Fruit fly (Drosophila melanogaster): ENCODE measurements around the gene pigeon.

The pigeon gene

dm6 chr2L:19156737-19157287 lies 29.0 kb upstream of the pigeon start:
- TF ChIP-seq CG13287 (GFP tag; IDR thresholded peaks at IDR 0.05; ENCODE audit: partially characterized antibody): no peak
- TF ChIP-seq dan (GFP tag; IDR thresholded peaks at IDR 0.05): no peak
- TF ChIP-seq CG8281 (tag; optimal IDR thresholded peaks at IDR 0.05): peak; percentile 4
- no peak for TF ChIP-seq ems (GFP tag; optimal IDR thresholded peaks at IDR 0.05)
- TF ChIP-seq pnt (GFP tag; optimal IDR thresholded peaks at IDR 0.05): no peak
- TF ChIP-seq CG9727 (GFP tag; optimal IDR thresholded peaks at IDR 0.05): no peak
- TF ChIP-seq grau (tag; optimal IDR thresholded peaks at IDR 0.05): no peak
- TF ChIP-seq Eip74EF (GFP tag; optimal IDR thresholded peaks at IDR 0.05): no peak
- peak; percentile 46 for TF ChIP-seq CG12769 (tag; optimal IDR thresholded peaks at IDR 0.05)
- no peak for TF ChIP-seq CG1024 (GFP tag; IDR thresholded peaks at IDR 0.05)
- TF ChIP-seq onecut (GFP tag; IDR thresholded peaks at IDR 0.05): no peak
- TF ChIP-seq Hmx (GFP tag; optimal IDR thresholded peaks at IDR 0.05): no peak
- TF ChIP-seq grn (GFP tag; optimal IDR thresholded peaks at IDR 0.05): peak; percentile 13
- TF ChIP-seq CG6689 (GFP tag; IDR thresholded peaks at IDR 0.05): no peak
- TF ChIP-seq CG7372 (GFP tag; IDR thresholded peaks at IDR 0.05): no peak
- peak; percentile 52 for TF ChIP-seq sd (tag; optimal IDR thresholded peaks at IDR 0.05)
- no peak for TF ChIP-seq CG4424 (GFP tag; optimal IDR thresholded peaks at IDR 0.05)
- no peak for TF ChIP-seq zen (tag; optimal IDR thresholded peaks at IDR 0.05)
- no peak for TF ChIP-seq CG3726 (GFP tag; IDR thresholded peaks at IDR 0.05)
- no peak for TF ChIP-seq unc-4 (GFP tag; IDR thresholded peaks at IDR 0.05; ENCODE audit: partially characterized antibody)
- no peak for TF ChIP-seq tx (GFP tag; optimal IDR thresholded peaks at IDR 0.05)
- no peak for TF ChIP-seq ap (GFP tag; IDR thresholded peaks at IDR 0.05)
- no peak for TF ChIP-seq CkIIα-i1 (GFP tag; IDR thresholded peaks at IDR 0.05)
- TF ChIP-seq rib (GFP tag; IDR thresholded peaks at IDR 0.05): peak; percentile 28; the same call in 1 of the 2 replicates
- TF ChIP-seq CG10462 (GFP tag; optimal IDR thresholded peaks at IDR 0.05): no peak
- TF ChIP-seq Adf1 (GFP tag; IDR thresholded peaks at IDR 0.05): peak; percentile 78
- no peak for TF ChIP-seq CG10959 (GFP tag; IDR thresholded peaks at IDR 0.05)
- TF ChIP-seq Side (GFP tag; optimal IDR thresholded peaks at IDR 0.05): no peak
- no peak for TF ChIP-seq CG11085 (GFP tag; IDR thresholded peaks at IDR 0.05)
- TF ChIP-seq shn (GFP tag; optimal IDR thresholded peaks at IDR 0.05): no peak
- TF ChIP-seq ci (GFP tag; IDR thresholded peaks at IDR 0.05): 0 out of 3 replicates have a peak, but pooled peaks have one; percentile 9
- no peak for TF ChIP-seq repo (GFP tag; optimal IDR thresholded peaks at IDR 0.05)
- no peak for TF ChIP-seq CG11723 (GFP tag; optimal IDR thresholded peaks at IDR 0.05)
- no peak for TF ChIP-seq twi (tag; optimal IDR thresholded peaks at IDR 0.05)
- no peak for TF ChIP-seq HLH4C (GFP tag; IDR thresholded peaks at IDR 0.05; ENCODE audit: partially characterized antibody)
- no peak for TF ChIP-seq NC2α (GFP tag; optimal IDR thresholded peaks at IDR 0.05)
- no peak for TF ChIP-seq Drgx (GFP tag; IDR thresholded peaks at IDR 0.05)
- TF ChIP-seq Ets65A (GFP tag): no peak
- no peak for TF ChIP-seq CG11247 (GFP tag; IDR thresholded peaks at IDR 0.05)
- TF ChIP-seq Dip2 (GFP tag; IDR thresholded peaks at IDR 0.05): no peak
- TF ChIP-seq CHES-1-like (GFP tag; optimal IDR thresholded peaks at IDR 0.05): no peak
- peak; percentile 70; the same call in 1 of the 3 replicates for TF ChIP-seq CG2199 (GFP tag; IDR thresholded peaks at IDR 0.05)
- no peak for TF ChIP-seq CG34224 (GFP tag; IDR thresholded peaks at IDR 0.05; ENCODE audit: partially characterized antibody)
- TF ChIP-seq jing (GFP tag; optimal IDR thresholded peaks at IDR 0.05): no peak
- no peak for TF ChIP-seq CG2678 (tag; optimal IDR thresholded peaks at IDR 0.05)
- peak; percentile 41 for TF ChIP-seq nom (GFP tag; optimal IDR thresholded peaks at IDR 0.05)
- TF ChIP-seq D (optimal IDR thresholded peaks at IDR 0.05): no peak
- TF ChIP-seq D (GFP tag; optimal IDR thresholded peaks at IDR 0.05): no peak
- TF ChIP-seq Spps (tag; optimal IDR thresholded peaks at IDR 0.05): no peak
- TF ChIP-seq BEAF-32 (GFP tag; optimal IDR thresholded peaks at IDR 0.05): peak; percentile 36
- no peak for TF ChIP-seq NfI (GFP tag; optimal IDR thresholded peaks at IDR 0.05)
- no peak for TF ChIP-seq CG12942 (GFP tag; optimal IDR thresholded peaks at IDR 0.05)
